Worm (Caenorhabditis elegans): ENCODE data around the gene irld-15.

- TF ChIP-seq nhr-67 (tag; optimal IDR thresholded peaks at IDR 0.05): no peak
- no peak for TF ChIP-seq nhr-237 (tag; optimal IDR thresholded peaks at IDR 0.05)
- no peak for TF ChIP-seq elt-1 (tag; optimal IDR thresholded peaks at IDR 0.05)
- no peak for TF ChIP-seq zag-1 (tag; optimal IDR thresholded peaks at IDR 0.05)
- no peak for TF ChIP-seq fos-1 (tag; optimal IDR thresholded peaks at IDR 0.05)
- TF ChIP-seq fkh-2 (tag; optimal IDR thresholded peaks at IDR 0.05): no peak
Measured at ce11 chrV:2274253-2274892, 29.3 kb downstream of the irld-15 start, which contains the start of the genes Y5H2A.4 and abu-4.
